Fruit fly (Drosophila melanogaster) whole organism, prepupa: ENCODE measurements around the gene PGRP-LE.
A peak's percentile ranks its signal among the peaks of the same experiment; 100 is the strongest.

Experiments
- Blimp-1 ChIP-seq: fragments of 200-800 bp; sonication (Bioruptor generic); optimal IDR thresholded peaks from 3 replicates; lab custom pipeline; 2017; ENCODE audit warnings: missing biosample characterization, missing genetic modification characterization, mild to moderate bottlenecking, moderate library complexity, missing genetic modification reagents
- CG10631 ChIP-seq: fragments of 200-800 bp; sonication (Bioruptor generic); optimal IDR thresholded peaks from 2 replicates; lab custom pipeline; 2016; ENCODE audit warnings: missing biosample characterization, missing genetic modification characterization
- CG10669 ChIP-seq: fragments of 200-800 bp; sonication (Bioruptor generic); optimal IDR thresholded peaks from 3 replicates; lab custom pipeline; 2018; ENCODE audit warnings: missing biosample characterization, mild to moderate bottlenecking, missing genetic modification characterization, moderate library complexity
- CG11294 ChIP-seq: fragments of 200-800 bp; sonication (Bioruptor generic); IDR thresholded peaks from 2 replicates; pipeline ENCODE4 v1.3.6; 2022; ENCODE audit warnings: missing biosample characterization, missing genetic modification characterization
- CG11762 ChIP-seq: fragments of 200-800 bp; sonication (Bioruptor generic); optimal IDR thresholded peaks from 3 replicates; lab custom pipeline; 2016; ENCODE audit warnings: missing biosample characterization, missing genetic modification characterization; ENCODE audit not compliant: insufficient read depth
- CG1621 ChIP-seq: fragments of 200-800 bp; sonication (Bioruptor generic); optimal IDR thresholded peaks from 3 replicates; lab custom pipeline; 2018; ENCODE audit warnings: missing biosample characterization, mild to moderate bottlenecking, missing genetic modification characterization
- CG16779 ChIP-seq: fragments of 200-800 bp; sonication (Bioruptor generic); optimal IDR thresholded peaks from 3 replicates; lab custom pipeline; 2017; ENCODE audit warnings: missing biosample characterization, mild to moderate bottlenecking, missing genetic modification characterization
- CG31627 ChIP-seq: fragments of 200-800 bp; sonication (Bioruptor generic); optimal IDR thresholded peaks from 3 replicates; lab custom pipeline; 2016; ENCODE audit warnings: missing biosample characterization, missing genetic modification characterization
- CG32006 ChIP-seq: fragments of 200-800 bp; sonication (Bioruptor generic); optimal IDR thresholded peaks from 3 replicates; lab custom pipeline; 2017; ENCODE audit warnings: missing biosample characterization, mild to moderate bottlenecking, missing genetic modification characterization
- CG34406 ChIP-seq: fragments of 200-800 bp; sonication (Bioruptor generic); optimal IDR thresholded peaks from 3 replicates; lab custom pipeline; 2016; ENCODE audit warnings: missing biosample characterization, missing genetic modification characterization
- CG3919 ChIP-seq: fragments of 200-800 bp; sonication (Bioruptor generic); optimal IDR thresholded peaks from 3 replicates; lab custom pipeline; 2016; ENCODE audit warnings: missing biosample characterization, missing genetic modification characterization
- CG6163 ChIP-seq: fragments of 200-800 bp; sonication (Bioruptor generic); IDR thresholded peaks from 3 replicates; pipeline ENCODE4 v1.3.6; 2022; ENCODE audit warnings: missing biosample characterization, missing genetic modification characterization
- CG6792 ChIP-seq: fragments of 200-800 bp; sonication (Bioruptor generic); optimal IDR thresholded peaks from 3 replicates; lab custom pipeline; 2016; ENCODE audit warnings: missing biosample characterization, missing genetic modification characterization
- CG6808 ChIP-seq: fragments of 200-800 bp; sonication (Bioruptor generic); optimal IDR thresholded peaks from 3 replicates; lab custom pipeline; 2017; ENCODE audit warnings: missing biosample characterization, missing genetic modification characterization, mild to moderate bottlenecking, moderate library complexity, missing genetic modification reagents
- CG8119 ChIP-seq: fragments of 200-800 bp; sonication (Bioruptor generic); IDR thresholded peaks from 3 replicates; pipeline ENCODE4 v1.3.6; 2022; ENCODE audit warnings: missing biosample characterization, missing genetic modification characterization
- CG9139 ChIP-seq: fragments of 200-800 bp; sonication (Bioruptor generic); optimal IDR thresholded peaks from 3 replicates; lab custom pipeline; 2017; ENCODE audit warnings: missing biosample characterization, mild to moderate bottlenecking, missing genetic modification characterization
- Eip78C ChIP-seq: fragments of 200-800 bp; sonication (Bioruptor generic); peaks from one replicate; lab custom pipeline; 2016; ENCODE audit warnings: missing biosample characterization, missing genetic modification characterization
- Eip93F ChIP-seq: fragments of 200-800 bp; sonication (Bioruptor generic); optimal IDR thresholded peaks from 2 replicates; lab custom pipeline; 2016; ENCODE audit warnings: missing biosample characterization, mild to moderate bottlenecking, missing genetic modification characterization
- Ets21C ChIP-seq: fragments of 200-800 bp; sonication (Bioruptor generic); optimal IDR thresholded peaks from 3 replicates; lab custom pipeline; 2016; ENCODE audit warnings: missing biosample characterization, missing genetic modification characterization
- Ets96B ChIP-seq: fragments of 200-800 bp; optimal IDR thresholded peaks from 2 replicates; lab custom pipeline; 2019; ENCODE audit warnings: missing biosample characterization, mild to moderate bottlenecking, missing genetic modification characterization, moderate library complexity
- Hr39 ChIP-seq: fragments of 200-800 bp; sonication (Bioruptor generic); optimal IDR thresholded peaks from 2 replicates; lab custom pipeline; 2016; ENCODE audit warnings: missing biosample characterization, missing genetic modification characterization
- Hr4 ChIP-seq: fragments of 200-800 bp; sonication (Bioruptor generic); optimal IDR thresholded peaks from 3 replicates; lab custom pipeline; 2016; ENCODE audit warnings: missing biosample characterization, missing genetic modification characterization
- Met ChIP-seq: fragments of 200-800 bp; sonication (Bioruptor generic); optimal IDR thresholded peaks from 3 replicates; lab custom pipeline; 2016; ENCODE audit warnings: missing biosample characterization, missing genetic modification characterization
- OdsH ChIP-seq: fragments of 200-800 bp; sonication (Bioruptor generic); optimal IDR thresholded peaks from 3 replicates; lab custom pipeline; 2016; ENCODE audit warnings: missing biosample characterization, missing genetic modification characterization
- Smox ChIP-seq: fragments of 200-800 bp; sonication (Bioruptor generic); optimal IDR thresholded peaks from 3 replicates; lab custom pipeline; 2016; ENCODE audit warnings: missing biosample characterization, missing genetic modification characterization
- Sox102F ChIP-seq: fragments of 200-800 bp; sonication (Bioruptor generic); optimal IDR thresholded peaks from 2 replicates; lab custom pipeline; 2016; ENCODE audit warnings: missing biosample characterization, mild to moderate bottlenecking, missing genetic modification characterization
- Sox14 ChIP-seq: fragments of 200-800 bp; sonication (Bioruptor generic); optimal IDR thresholded peaks from 3 replicates; lab custom pipeline; 2016; ENCODE audit warnings: missing biosample characterization, missing genetic modification characterization
- achi ChIP-seq: fragments of 200-800 bp; sonication (Bioruptor generic); optimal IDR thresholded peaks from 3 replicates; lab custom pipeline; 2016; ENCODE audit warnings: missing biosample characterization, missing genetic modification characterization
- acj6 ChIP-seq: fragments of 200-800 bp; sonication (Bioruptor generic); optimal IDR thresholded peaks from 3 replicates; lab custom pipeline; 2016; ENCODE audit warnings: missing biosample characterization, missing genetic modification characterization
- cyc ChIP-seq: fragments of 200-800 bp; sonication (Bioruptor generic); optimal IDR thresholded peaks from 3 replicates; lab custom pipeline; 2016; ENCODE audit warnings: missing biosample characterization, missing genetic modification characterization
- eg ChIP-seq: fragments of 200-800 bp; sonication (Bioruptor generic); IDR thresholded peaks from 3 replicates; pipeline ENCODE4 v1.3.6; 2022; ENCODE audit warnings: missing biosample characterization, missing genetic modification characterization
- esn ChIP-seq: fragments of 200-800 bp; sonication (Bioruptor generic); optimal IDR thresholded peaks from 2 replicates; lab custom pipeline; 2016; ENCODE audit warnings: missing biosample characterization, mild to moderate bottlenecking, missing genetic modification characterization, moderate library complexity
- fd85E ChIP-seq: fragments of 200-800 bp; sonication (Bioruptor generic); optimal IDR thresholded peaks from 3 replicates; lab custom pipeline; 2016; ENCODE audit warnings: missing biosample characterization, missing genetic modification characterization
- fkh ChIP-seq: fragments of 200-800 bp; sonication (Bioruptor generic); optimal IDR thresholded peaks from 3 replicates; lab custom pipeline; 2017; ENCODE audit warnings: missing biosample characterization, mild to moderate bottlenecking, missing genetic modification characterization, moderate library complexity
- lz ChIP-seq: fragments of 200-800 bp; sonication (Bioruptor generic); optimal IDR thresholded peaks from 3 replicates; lab custom pipeline; 2016; ENCODE audit warnings: missing biosample characterization, missing genetic modification characterization
- net ChIP-seq: fragments of 200-800 bp; sonication (Bioruptor generic); optimal IDR thresholded peaks from 3 replicates; lab custom pipeline; 2016; ENCODE audit warnings: missing biosample characterization, missing genetic modification characterization
- pdm3 ChIP-seq: fragments of 200-800 bp; sonication (Bioruptor generic); optimal IDR thresholded peaks from 3 replicates; lab custom pipeline; 2016; ENCODE audit warnings: missing biosample characterization, missing genetic modification characterization
- salr ChIP-seq, 2 experiments: fragments of 200-800 bp; sonication (Bioruptor generic); optimal IDR thresholded peaks; 3 replicates each; lab custom pipeline; 2016 to 2018; ENCODE audit warnings: missing biosample characterization in 2 of 2, missing genetic modification characterization in 2 of 2, mild to moderate bottlenecking in 1 of 2
- spab ChIP-seq: fragments of 200-800 bp; sonication (Bioruptor generic); optimal IDR thresholded peaks from 2 replicates; lab custom pipeline; 2017; ENCODE audit warnings: missing biosample characterization, mild to moderate bottlenecking, missing genetic modification characterization, missing genetic modification reagents
- ss ChIP-seq, 2 experiments: fragments of 200-800 bp; sonication (Bioruptor generic); optimal IDR thresholded peaks; 2 replicates in 1 of 2; 3 replicates in 1 of 2; lab custom pipeline; 2017 to 2018; ENCODE audit warnings: mild to moderate bottlenecking in 2 of 2, missing biosample characterization in 2 of 2, missing genetic modification characterization in 2 of 2, moderate library complexity in 1 of 2
- topi ChIP-seq: fragments of 200-800 bp; sonication (Bioruptor generic); optimal IDR thresholded peaks from 3 replicates; lab custom pipeline; 2016; ENCODE audit warnings: missing biosample characterization, missing genetic modification characterization
- vri ChIP-seq: fragments of 200-800 bp; sonication (Bioruptor generic); optimal IDR thresholded peaks from 3 replicates; lab custom pipeline; 2016; ENCODE audit warnings: missing biosample characterization, mild to moderate bottlenecking, missing genetic modification characterization

PGRP-LE gene

DNA sequence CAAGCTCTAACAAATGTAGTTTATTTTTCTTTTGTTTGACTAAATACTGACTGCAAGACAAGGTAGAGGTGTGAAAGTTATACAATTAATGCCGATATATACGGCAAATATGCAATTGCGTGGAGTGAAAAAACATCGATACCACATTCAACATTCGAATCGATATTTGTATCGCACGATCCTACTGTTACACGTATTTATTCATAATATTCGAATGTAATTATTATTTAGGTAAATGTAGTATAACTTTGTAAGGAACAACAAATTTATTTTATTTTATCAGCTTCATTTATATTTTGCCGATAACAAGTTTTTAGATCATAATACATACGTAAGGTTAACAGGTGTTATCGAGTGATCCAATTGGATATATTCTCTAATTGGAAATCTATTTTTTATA lies 31.7 kb upstream of the PGRP-LE start, which contains the start of gene Chc:
TSS of gene Chc (minus strand) at position 98 of the 400 bp plus-strand sequence.
- TF ChIP-seq Smox (GFP tag; lab: Kevin White, UChicago) = peak; percentile 29
- TF ChIP-seq fkh (GFP tag; lab: Kevin White, UChicago) = peak; percentile 14
- TF ChIP-seq lz (GFP tag; lab: Kevin White, UChicago) = peak; percentile 16
- no peak for TF ChIP-seq eg (GFP tag; lab: Robert Waterston, UW)
- TF ChIP-seq CG1621 = peak; percentile 92
- TF ChIP-seq Ets96B = no peak
- TF ChIP-seq Met (GFP tag; lab: Kevin White, UChicago) = peak; percentile 13
- no peak for TF ChIP-seq CG6808 (GFP tag; lab: Kevin White, UChicago)
- TF ChIP-seq Hr39 (GFP tag; lab: Kevin White, UChicago) = peak; percentile 1
- TF ChIP-seq Ets21C = peak; percentile 10
- TF ChIP-seq CG10631 = peak; percentile 28
- TF ChIP-seq CG9139 (GFP tag; lab: Kevin White, UChicago) = no peak
- TF ChIP-seq Sox102F = peak; percentile 6
- peak; percentile 68 for TF ChIP-seq Eip78C (GFP tag; lab: Kevin White, UChicago)
- TF ChIP-seq CG32006 = no peak
- no peak for TF ChIP-seq CG6163 (GFP tag; lab: Robert Waterston, UW)
- TF ChIP-seq CG6792 (GFP tag; lab: Kevin White, UChicago) = no peak
- TF ChIP-seq Sox14 (GFP tag; lab: Kevin White, UChicago) = peak; percentile 60
- peak; percentile 22 for TF ChIP-seq esn (GFP tag; lab: Kevin White, UChicago)

DNA sequence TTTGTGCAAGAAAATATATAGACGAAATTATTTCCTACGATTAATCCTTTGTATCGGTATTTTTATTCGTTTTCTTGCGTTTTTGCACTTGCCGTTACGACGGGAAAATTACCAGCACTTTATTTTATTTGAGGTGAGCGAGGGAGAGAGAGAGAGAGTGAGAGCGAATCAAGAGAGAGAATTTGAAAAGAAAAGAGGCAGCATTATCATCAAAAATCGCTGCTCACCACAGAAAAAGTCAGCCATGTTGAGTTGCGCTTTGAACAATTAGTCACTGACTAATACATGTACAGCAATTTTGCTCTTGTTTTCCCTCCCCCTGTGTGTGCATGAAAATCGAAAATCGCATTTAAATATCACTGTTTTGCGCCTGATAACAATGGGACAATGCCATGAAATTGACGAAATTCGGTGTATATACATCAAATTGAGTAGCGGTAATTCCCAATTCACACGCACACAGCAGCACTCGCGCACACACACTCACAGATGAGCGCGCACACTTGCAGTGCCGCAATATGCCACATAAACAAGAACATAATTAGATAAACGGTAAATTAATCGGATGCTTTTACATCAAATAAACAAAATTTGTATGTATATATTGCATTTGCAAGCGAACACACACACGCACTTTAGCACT lies 31.0 kb upstream of the PGRP-LE start:
- TF ChIP-seq CG10669 (GFP tag; lab: Kevin White, UChicago) (no peak), Eip93F (GFP tag; lab: Kevin White, UChicago) (peak; percentile 22), CG34406 (GFP tag; lab: Kevin White, UChicago) (no peak), topi (GFP tag; lab: Kevin White, UChicago) (no peak), CG3919 (GFP tag; lab: Kevin White, UChicago) (no peak), ss (GFP tag; optimal IDR thresholded peaks at IDR 0.05; lab: Kevin White, UChicago) (peak; percentile 24 to 30), CG8119 (GFP tag; lab: Robert Waterston, UW) (no peak), CG6808 (GFP tag; lab: Kevin White, UChicago) (peak; percentile 22), fd85E (GFP tag; lab: Kevin White, UChicago) (peak; percentile 15), OdsH (GFP tag; lab: Kevin White, UChicago) (no peak), Blimp-1 (GFP tag; lab: Kevin White, UChicago) (no peak), Eip78C (GFP tag; lab: Kevin White, UChicago) (peak; percentile 47)

DNA sequence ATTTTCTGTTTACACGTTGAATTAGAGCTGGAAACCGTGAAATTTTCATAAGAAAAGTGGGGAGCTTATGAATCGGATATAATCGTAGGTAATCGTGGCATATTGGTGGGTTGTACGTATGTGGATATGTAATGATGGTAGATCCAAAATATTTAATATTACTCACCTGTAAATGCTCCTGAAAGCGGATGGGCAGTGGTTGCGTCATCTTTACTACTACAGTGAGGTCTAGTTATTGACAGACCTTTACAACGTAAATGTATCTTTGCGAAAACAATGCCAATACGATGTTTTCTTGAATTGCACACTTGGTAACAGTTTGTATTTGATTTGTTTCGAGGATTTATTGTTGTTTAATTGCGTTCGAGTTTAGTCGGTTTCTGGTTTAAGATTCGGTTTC lies 30.3 kb upstream of the PGRP-LE start:
- TF ChIP-seq pdm3 (GFP tag; lab: Kevin White, UChicago) (no peak), fkh (GFP tag; lab: Kevin White, UChicago) (no peak), CG11762 (GFP tag; lab: Kevin White, UChicago) (no peak)

DNA sequence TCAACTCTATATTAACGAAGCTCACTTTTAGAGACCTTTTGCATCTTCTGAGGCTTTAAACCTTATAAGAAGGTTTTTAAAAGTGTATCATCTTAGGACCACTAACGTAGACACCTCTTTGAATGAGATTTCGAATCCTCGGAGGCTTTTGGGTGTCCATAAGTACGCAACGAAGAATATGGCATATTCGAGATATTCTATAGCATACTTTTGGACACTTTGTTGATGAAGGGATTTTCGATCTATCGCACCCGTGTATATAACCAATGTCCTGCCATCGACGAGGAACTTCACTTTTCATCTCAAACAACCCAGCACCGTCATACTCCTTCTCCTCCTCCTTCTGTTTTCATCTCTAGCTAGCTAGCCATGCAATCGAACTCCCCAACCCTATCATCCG lies 18.7 kb upstream of the PGRP-LE start:
- TF ChIP-seq acj6 (GFP tag; lab: Kevin White, UChicago) (no peak), CG11294 (no peak), Blimp-1 (GFP tag; lab: Kevin White, UChicago) (no peak), CG6163 (GFP tag; lab: Robert Waterston, UW) (no peak), cyc (GFP tag; lab: Kevin White, UChicago) (no peak), salr (GFP tag; optimal IDR thresholded peaks at IDR 0.05; lab: Kevin White, UChicago) (no peak), Hr4 (GFP tag; lab: Kevin White, UChicago) (no peak), CG34406 (GFP tag; lab: Kevin White, UChicago) (no peak), CG31627 (GFP tag; lab: Kevin White, UChicago) (no peak), achi (GFP tag; lab: Kevin White, UChicago) (no peak), spab (GFP tag; lab: Kevin White, UChicago) (no peak), vri (no peak), net (GFP tag; lab: Kevin White, UChicago) (no peak), Eip93F (GFP tag; lab: Kevin White, UChicago) (no peak), CG16779 (no peak), fkh (GFP tag; lab: Kevin White, UChicago) (no peak), CG3919 (GFP tag; lab: Kevin White, UChicago) (no peak), Met (GFP tag; lab: Kevin White, UChicago) (no peak), Ets21C (no peak), Sox14 (GFP tag; lab: Kevin White, UChicago) (no peak)
